Worm (Caenorhabditis elegans) whole organism, L4/young adult: Measurements from ENCODE around the gene Y68A4A.10.

Experiments
- dao-5 ChIP-seq: sonication (generic microtip); optimal IDR thresholded peaks from 2 replicates; lab custom pipeline; 2016; ENCODE audit warnings: missing genotype, missing genetic modification characterization, moderate library complexity, missing compliant biosample characterization
- him-1 ChIP-seq: sonication (generic microtip); optimal IDR thresholded peaks from 2 replicates; lab custom pipeline; 2016; ENCODE audit warnings: missing genotype, missing genetic modification reagents, missing genetic modification characterization, missing compliant biosample characterization

DNA sequence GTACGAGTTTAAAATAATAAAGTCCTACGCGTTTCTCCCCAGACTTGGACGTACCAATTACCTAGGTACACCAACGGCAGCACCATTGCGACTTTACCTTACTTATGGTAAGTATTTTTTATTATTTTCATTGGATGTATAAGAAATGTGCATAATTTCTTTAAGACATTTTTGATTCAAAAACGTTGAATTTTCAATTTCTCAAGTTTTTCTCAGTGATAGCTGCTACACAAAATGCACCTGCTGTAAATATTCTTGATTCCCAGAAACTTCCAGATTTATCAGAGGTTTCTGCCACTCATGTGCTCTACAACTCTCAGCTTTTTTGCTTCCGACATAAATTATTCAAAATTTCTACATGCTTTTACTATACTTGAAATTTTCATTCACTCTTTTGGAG lies 19.9 kb upstream of the Y68A4A.10 start, which contains the start of gene srh-159:
- TF ChIP-seq dao-5 (tag; lab: Kevin White, UChicago): no peak
- TF ChIP-seq him-1 (tag; lab: Kevin White, UChicago): no peak
